Fruit fly (Drosophila melanogaster) whole organism: ENCODE data around the gene sll.

Experiments
- CG8478 ChIP-seq: fragments of >200 bp; optimal IDR thresholded peaks from 2 replicates; lab custom pipeline; 2018; ENCODE audit warnings: inconsistent platforms
- Dll ChIP-seq: fragments of >200 bp; optimal IDR thresholded peaks from 2 replicates; lab custom pipeline; 2017
- EcR ChIP-seq, 2 experiments: fragments of >200 bp; optimal IDR thresholded peaks; 2 replicates each; lab custom pipeline; 2017; ENCODE audit warnings: missing biosample characterization in 2 of 2, missing genetic modification characterization in 2 of 2, missing genetic modification reagents in 2 of 2
- pan ChIP-seq: fragments of >200 bp; optimal IDR thresholded peaks from 2 replicates; lab custom pipeline; 2017
- psq ChIP-seq: fragments of >200 bp; optimal IDR thresholded peaks from 2 replicates; lab custom pipeline; 2017
- usp ChIP-seq: fragments of >200 bp; optimal IDR thresholded peaks from 2 replicates; lab custom pipeline; 2017; ENCODE audit warnings: missing biosample characterization, missing genetic modification characterization, mixed read lengths

sll gene

DNA sequence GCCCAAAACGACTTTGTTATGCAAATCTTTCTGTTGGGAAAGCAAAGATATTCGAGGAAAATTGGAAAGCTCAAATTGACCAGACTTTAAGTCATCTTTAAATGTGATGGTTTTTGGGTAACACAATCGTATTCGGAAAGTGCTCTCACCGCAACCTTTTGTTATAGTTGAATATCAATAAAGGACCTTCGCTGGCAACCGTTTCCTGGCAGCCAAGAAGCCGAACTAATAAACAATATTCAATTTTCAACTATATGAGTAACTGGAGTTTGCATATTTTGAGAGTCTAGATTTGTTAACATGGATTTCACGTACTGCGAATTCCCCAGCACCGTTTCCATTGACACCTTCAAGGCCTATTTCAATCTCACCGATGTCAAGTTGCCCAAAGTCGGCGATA is 20.9 kb downstream of the sll start, which contains the start of gene CG14325:
Gene CG14325 (plus strand): TSS at position 301 of the 400 bp plus-strand sequence.
- TF ChIP-seq EcR (GFP tag; optimal IDR thresholded peaks at IDR 0.05; lab: Kevin White, UChicago) (no peak), pan (no peak), psq (lab: Kevin White, UChicago) (no peak), CG8478 (lab: Kevin White, UChicago) (no peak), Dll (lab: Kevin White, UChicago) (no peak), usp (GFP tag; lab: Kevin White, UChicago) (no peak)

DNA sequence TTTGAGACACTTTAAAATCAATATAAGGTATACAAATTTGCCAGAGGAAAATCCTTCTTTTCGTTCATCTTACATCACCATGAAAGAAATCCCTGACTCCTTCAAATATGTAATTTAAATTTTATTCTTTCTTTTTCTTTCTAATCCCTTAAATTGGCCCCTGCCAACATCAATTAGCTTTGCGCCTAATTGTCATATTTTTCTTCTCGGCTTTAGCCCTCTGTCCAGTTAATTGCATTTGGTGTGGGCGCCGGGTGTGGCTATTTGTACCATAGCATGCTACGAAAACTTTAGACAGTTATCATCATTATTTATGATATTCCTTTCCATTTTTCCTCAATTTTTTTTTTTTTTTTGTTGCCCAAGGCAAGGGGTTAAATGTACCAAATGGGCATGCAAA is 24.5 kb downstream of the sll start, which contains the start of gene CG43175:
Gene CG43175 (plus strand): TSS at position 301 of the 400 bp plus-strand sequence.
- no peak for TF ChIP-seq pan
- TF ChIP-seq CG8478 (lab: Kevin White, UChicago): no peak
- no peak for TF ChIP-seq EcR (GFP tag; optimal IDR thresholded peaks at IDR 0.05; lab: Kevin White, UChicago)
- no peak for TF ChIP-seq usp (GFP tag; lab: Kevin White, UChicago)
- no peak for TF ChIP-seq Dll (lab: Kevin White, UChicago)
- no peak for TF ChIP-seq psq (lab: Kevin White, UChicago)

DNA sequence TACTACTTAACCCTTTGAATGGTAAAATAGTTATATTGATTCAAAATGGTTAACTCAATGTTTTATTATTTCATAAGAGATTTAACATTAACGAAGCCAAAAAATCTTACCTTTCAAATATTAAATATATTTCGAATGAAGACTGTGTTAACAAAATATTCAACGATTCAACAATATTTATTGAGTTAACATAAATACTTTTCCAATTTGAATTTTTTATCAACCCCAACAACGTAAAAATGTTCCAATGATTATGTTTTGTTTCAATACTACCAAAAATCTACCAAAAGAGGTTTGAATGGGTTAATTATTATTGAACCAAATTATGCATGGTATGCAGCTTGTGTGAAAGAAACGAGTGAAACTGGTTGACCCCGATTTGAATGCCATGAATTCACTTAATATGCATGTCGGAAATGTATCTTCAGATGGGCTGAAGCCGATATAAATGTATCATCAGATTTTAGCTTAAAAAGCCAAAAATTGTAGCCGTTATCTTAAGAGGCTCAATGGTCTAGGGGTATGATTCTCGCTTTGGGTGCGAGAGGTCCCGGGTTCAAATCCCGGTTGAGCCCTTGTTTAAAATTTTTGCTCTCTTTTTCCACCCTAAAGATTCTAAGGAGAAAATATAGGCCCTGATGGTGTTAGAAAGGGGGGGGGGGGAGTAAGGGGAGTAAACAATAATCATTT is 25.4 kb downstream of the sll start:
- no peak for TF ChIP-seq usp (GFP tag; lab: Kevin White, UChicago)
- no peak for TF ChIP-seq Dll (lab: Kevin White, UChicago)
- no peak for TF ChIP-seq EcR (GFP tag; optimal IDR thresholded peaks at IDR 0.05; lab: Kevin White, UChicago)
- no peak for TF ChIP-seq pan
- no peak for TF ChIP-seq CG8478 (lab: Kevin White, UChicago)
- TF ChIP-seq psq (lab: Kevin White, UChicago): no peak

DNA sequence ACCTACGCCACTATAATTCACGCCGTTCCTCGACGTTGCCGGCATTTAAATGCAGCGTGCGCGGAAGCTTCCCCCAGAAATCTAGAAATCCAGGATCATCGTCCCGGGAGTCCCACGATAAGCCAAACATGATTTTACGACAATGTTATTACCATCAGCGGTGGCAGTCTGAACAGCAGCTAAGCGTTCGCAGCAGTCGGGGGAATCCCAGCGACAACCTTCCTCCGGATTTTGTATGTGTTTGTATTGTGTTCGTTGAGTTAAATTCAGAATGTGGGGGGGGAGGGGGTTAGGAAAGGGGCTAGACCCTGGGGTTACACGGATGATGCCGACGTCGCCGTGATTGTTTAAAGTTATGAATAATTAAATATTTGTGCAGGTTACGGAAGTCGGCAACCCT is 38.1 kb downstream of the sll start:
- TF ChIP-seq EcR (GFP tag; optimal IDR thresholded peaks at IDR 0.05; lab: Kevin White, UChicago): no peak
- no peak for TF ChIP-seq usp (GFP tag; lab: Kevin White, UChicago)
- TF ChIP-seq psq (lab: Kevin White, UChicago): no peak
- TF ChIP-seq pan: no peak
- TF ChIP-seq Dll (lab: Kevin White, UChicago): no peak

DNA sequence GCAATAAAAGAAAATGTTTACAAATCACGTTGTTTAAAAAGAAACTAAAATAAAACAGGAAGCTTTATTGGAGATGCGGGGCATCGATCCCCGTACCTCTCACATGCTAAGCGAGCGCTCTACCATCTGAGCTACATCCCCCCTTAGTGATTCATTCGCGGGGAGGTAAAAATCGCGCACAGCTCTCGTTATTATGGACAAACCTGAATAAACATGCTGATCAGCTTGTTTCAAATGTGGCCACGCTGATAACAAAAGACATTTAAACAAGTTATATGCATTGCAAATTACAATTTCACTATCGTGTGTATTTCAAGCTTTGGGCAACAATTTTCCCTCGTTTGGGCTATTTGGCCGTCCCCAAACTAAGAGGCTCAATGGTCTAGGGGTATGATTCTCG is 39.3 kb downstream of the sll start:
- TF ChIP-seq pan (no peak), Dll (lab: Kevin White, UChicago) (no peak), EcR (GFP tag; optimal IDR thresholded peaks at IDR 0.05; lab: Kevin White, UChicago) (no peak), usp (GFP tag; lab: Kevin White, UChicago) (no peak), psq (lab: Kevin White, UChicago) (no peak), CG8478 (lab: Kevin White, UChicago) (no peak)

DNA sequence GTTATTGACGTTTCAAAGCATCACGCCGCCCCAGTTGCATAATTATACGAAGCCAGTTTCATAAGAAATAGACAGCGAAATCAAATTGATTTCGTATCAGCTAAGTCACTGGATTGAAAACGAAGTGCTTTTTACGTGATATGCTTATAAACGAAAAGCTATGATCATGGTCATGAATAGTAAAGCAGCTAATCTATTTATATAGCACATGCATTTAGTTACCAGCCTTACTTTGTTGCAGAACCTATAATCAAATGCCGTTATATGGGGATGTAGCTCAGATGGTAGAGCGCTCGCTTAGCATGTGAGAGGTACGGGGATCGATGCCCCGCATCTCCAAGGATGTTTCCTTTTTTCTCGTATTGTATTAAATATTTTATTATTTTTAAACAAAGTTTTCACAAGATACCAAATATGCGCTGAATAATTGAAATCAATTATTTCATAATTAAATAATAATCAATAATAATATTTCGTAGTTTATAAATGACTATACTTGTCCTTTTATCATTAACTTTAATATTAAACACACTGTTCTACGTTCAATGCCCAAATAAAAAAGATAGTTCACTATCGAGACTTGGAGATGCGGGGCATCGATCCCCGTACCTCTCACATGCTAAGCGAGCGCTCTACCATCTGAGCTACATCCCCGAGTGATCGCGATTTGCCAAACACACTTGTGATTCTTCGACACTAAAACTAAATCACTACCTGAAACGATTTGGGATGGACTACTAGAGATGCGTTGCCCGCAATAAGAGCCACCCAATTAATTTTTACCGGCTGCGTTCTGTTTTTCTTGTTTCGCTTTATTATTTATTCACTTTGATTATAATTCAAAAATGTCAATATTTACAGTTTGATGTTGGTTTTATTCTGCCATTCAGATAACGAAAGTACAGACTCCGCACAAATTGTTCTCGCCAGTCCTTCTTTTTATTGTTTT is 40.5 kb downstream of the sll start:
- TF ChIP-seq pan (no peak), EcR (GFP tag; optimal IDR thresholded peaks at IDR 0.05; lab: Kevin White, UChicago) (no peak), CG8478 (lab: Kevin White, UChicago) (no peak), usp (GFP tag; lab: Kevin White, UChicago) (no peak), Dll (lab: Kevin White, UChicago) (no peak)

DNA sequence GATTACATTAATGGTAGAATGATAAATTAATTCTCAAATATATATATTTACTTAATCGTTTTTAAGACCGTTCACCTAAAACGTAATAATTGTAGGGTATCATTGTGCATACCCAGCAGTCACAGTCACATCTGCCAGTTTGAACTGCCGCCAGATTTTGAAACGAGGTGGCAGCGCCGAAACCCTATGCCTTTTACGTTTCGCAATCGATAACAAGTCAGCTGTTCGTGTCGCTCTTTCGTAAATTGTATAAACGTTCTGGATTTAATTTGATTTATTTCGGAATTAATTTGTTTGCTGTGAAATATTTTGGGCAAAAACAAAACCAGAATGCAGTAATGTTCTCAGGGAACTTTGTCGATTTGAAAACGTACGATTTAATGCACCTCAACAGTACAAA is 41.5 kb downstream of the sll start, which contains the start of gene CG14322:
Gene CG14322 (plus strand): TSS at position 236 of the 400 bp plus-strand sequence.
- TF ChIP-seq EcR (GFP tag; optimal IDR thresholded peaks at IDR 0.05; lab: Kevin White, UChicago): no peak
- TF ChIP-seq psq (lab: Kevin White, UChicago): no peak
- no peak for TF ChIP-seq pan
- TF ChIP-seq usp (GFP tag; lab: Kevin White, UChicago): no peak
- no peak for TF ChIP-seq Dll (lab: Kevin White, UChicago)
- TF ChIP-seq CG8478 (lab: Kevin White, UChicago): no peak

DNA sequence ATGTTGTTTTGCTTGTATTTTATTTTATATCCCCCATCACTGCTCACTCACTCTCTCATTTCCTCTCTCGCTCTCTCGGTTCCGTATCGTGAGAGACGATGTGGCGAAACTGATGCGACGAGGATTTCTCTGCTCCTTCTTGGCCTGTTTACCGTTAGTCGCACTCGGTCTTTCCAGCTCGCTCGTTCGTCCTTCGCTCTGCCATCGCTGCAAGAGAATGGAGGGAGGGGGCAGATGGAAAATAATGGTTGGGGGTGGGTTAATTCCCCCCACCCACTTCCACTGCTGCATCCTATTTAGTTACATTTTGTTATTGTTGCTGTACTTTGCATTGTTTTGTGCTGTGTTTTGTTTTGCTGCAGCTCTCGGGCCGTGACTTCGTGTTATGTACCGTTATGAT is 48.0 kb downstream of the sll start:
- no peak for TF ChIP-seq psq (lab: Kevin White, UChicago)
- TF ChIP-seq EcR (GFP tag; optimal IDR thresholded peaks at IDR 0.05; lab: Kevin White, UChicago): no peak
- TF ChIP-seq Dll (lab: Kevin White, UChicago): no peak
- TF ChIP-seq CG8478 (lab: Kevin White, UChicago): no peak
- no peak for TF ChIP-seq usp (GFP tag; lab: Kevin White, UChicago)
- no peak for TF ChIP-seq pan

DNA sequence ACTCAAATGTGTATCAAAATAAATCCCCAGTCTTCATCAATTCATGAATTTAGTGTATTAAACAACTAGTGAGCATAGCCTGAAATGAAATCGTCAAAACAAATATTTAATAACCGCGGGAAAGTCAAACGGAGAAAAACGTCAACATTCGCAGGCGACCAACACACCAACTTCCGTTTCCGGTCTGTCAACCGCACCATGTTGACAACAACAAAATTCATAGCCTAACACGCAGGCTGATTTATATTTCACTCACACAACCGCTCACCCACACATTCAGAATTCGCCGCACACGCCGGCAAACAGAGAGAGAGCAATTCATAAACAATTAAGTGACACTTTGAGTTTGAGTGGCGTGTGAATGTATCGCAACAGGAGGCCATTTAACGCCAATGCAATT is 49.1 kb downstream of the sll start:
- TF ChIP-seq Dll (lab: Kevin White, UChicago): no peak
- TF ChIP-seq pan: no peak

DNA sequence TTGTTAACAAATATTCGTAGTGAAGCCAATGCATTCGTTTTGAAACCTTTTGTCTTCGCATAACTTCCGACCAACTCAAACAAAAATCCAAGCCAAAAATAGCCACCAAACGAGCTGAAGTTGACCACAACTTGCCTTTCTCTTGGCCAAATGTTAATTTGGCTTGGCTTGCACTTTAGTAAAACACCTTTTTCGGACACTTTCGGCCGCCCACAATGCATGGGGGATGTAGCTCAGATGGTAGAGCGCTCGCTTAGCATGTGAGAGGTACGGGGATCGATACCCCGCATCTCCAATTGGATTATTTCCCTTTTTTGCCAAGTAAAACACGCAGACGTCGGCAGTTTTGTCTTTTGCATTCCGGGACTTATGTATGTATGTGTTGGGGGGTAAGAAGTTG is 51.0 kb downstream of the sll start:
- TF ChIP-seq usp (GFP tag; lab: Kevin White, UChicago): no peak
- no peak for TF ChIP-seq EcR (GFP tag; optimal IDR thresholded peaks at IDR 0.05; lab: Kevin White, UChicago)
- no peak for TF ChIP-seq Dll (lab: Kevin White, UChicago)
- TF ChIP-seq CG8478 (lab: Kevin White, UChicago): no peak
- TF ChIP-seq psq (lab: Kevin White, UChicago): no peak
- no peak for TF ChIP-seq pan
